Fruit fly (Drosophila melanogaster): Measurements from ENCODE around the gene CG32512.

Gene CG32512

DNA sequence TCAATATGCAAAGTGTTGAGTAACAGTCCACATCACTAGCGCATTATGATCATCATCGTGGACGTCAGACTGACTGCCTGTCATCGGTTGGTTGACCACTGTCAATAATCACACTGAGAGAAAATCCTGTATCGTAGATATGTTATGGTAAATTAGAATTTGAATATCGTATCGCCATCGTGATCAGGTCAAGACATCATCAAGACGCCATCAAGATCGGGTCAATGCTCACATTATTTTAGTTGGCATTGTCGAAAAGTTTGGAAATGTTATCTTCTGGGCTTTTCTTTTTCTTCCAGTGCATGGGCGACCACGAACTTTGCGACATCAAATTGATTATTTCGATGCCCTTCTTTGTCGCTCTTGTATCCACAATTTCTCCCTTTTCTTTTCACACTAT, 8.3 kb downstream of the CG32512 start (continued):
- TF ChIP-seq Dip3 (GFP tag; optimal IDR thresholded peaks at IDR 0.05) (peak; percentile 67), lmd (GFP tag; IDR thresholded peaks at IDR 0.05) (peak; percentile 80), CHES-1-like (GFP tag; optimal IDR thresholded peaks at IDR 0.05) (peak; percentile 89), fd3F (GFP tag; optimal IDR thresholded peaks at IDR 0.05) (peak; percentile 83), CG17802 (tag; optimal IDR thresholded peaks at IDR 0.05) (peak; percentile 77), CG3163 (GFP tag; optimal IDR thresholded peaks at IDR 0.05) (peak; percentile 75), Doc3 (GFP tag; IDR thresholded peaks at IDR 0.05; ENCODE audit: partially characterized antibody) (no peak), CG14965 (GFP tag; optimal IDR thresholded peaks at IDR 0.05; ENCODE audit: borderline replicate concordance) (peak; percentile 63), H15 (GFP tag; IDR thresholded peaks at IDR 0.05) (peak; percentile 80), NC2β (GFP tag; optimal IDR thresholded peaks at IDR 0.05) (peak; percentile 89), CG12104 (GFP tag; optimal IDR thresholded peaks at IDR 0.05) (peak; percentile 76), CG3847 (GFP tag; IDR thresholded peaks at IDR 0.05) (peak; percentile 77), Hey (tag; optimal IDR thresholded peaks at IDR 0.05) (peak; percentile 67), Ets97D (GFP tag; optimal IDR thresholded peaks at IDR 0.05) (peak; percentile 77), NFAT (GFP tag; IDR thresholded peaks at IDR 0.05) (0 out of 2 replicates have a peak, but pooled peaks have one; percentile 16), MTF-1 (GFP tag; optimal IDR thresholded peaks at IDR 0.05; ENCODE audit: borderline replicate concordance) (peak; percentile 86), az2 (GFP tag; optimal IDR thresholded peaks at IDR 0.05) (peak; percentile 91), CG9215 (GFP tag; IDR thresholded peaks at IDR 0.05) (peak; percentile 43; the same call in 1 of the 2 replicates), bab2 (GFP tag; optimal IDR thresholded peaks at IDR 0.05) (peak; percentile 93), ap (GFP tag; IDR thresholded peaks at IDR 0.05) (peak; percentile 79), Hsf (GFP tag; optimal IDR thresholded peaks at IDR 0.05) (peak; percentile 91), sr (GFP tag; IDR thresholded peaks at IDR 0.05) (no peak; the same call in 2 of the 3 replicates), CG13296 (GFP tag; optimal IDR thresholded peaks at IDR 0.05) (peak; percentile 79), CG18476 (GFP tag; optimal IDR thresholded peaks at IDR 0.05) (peak; percentile 80), Kr (GFP tag; optimal IDR thresholded peaks at IDR 0.05) (no peak), sisA (GFP tag; IDR thresholded peaks at IDR 0.05) (peak; percentile 87), toy (GFP tag; IDR thresholded peaks at IDR 0.05) (no peak), oc (tag; optimal IDR thresholded peaks at IDR 0.05) (peak; percentile 93), Nf-YA (GFP tag; IDR thresholded peaks at IDR 0.05) (peak; percentile 61), HLH4C (GFP tag; IDR thresholded peaks at IDR 0.05; ENCODE audit: partially characterized antibody) (no peak), CoRest (tag; optimal IDR thresholded peaks at IDR 0.05) (peak; percentile 93), CG3838 (GFP tag; optimal IDR thresholded peaks at IDR 0.05) (peak; percentile 30), chif (GFP tag; optimal IDR thresholded peaks at IDR 0.05) (peak; percentile 93 to 94), lab (GFP tag; optimal IDR thresholded peaks at IDR 0.05) (peak; percentile 85), Deaf1 (tag; optimal IDR thresholded peaks at IDR 0.05) (peak; percentile 58), CG3407 (GFP tag; optimal IDR thresholded peaks at IDR 0.05) (peak; percentile 80)

dm6 chrX:21058437-21058836, 8.9 kb downstream of the CG32512 start:
- TF ChIP-seq Sry-δ (GFP tag; optimal IDR thresholded peaks at IDR 0.05) (no peak), cg (GFP tag; optimal IDR thresholded peaks at IDR 0.05) (no peak), Mrtf (GFP tag; IDR thresholded peaks at IDR 0.05) (no peak), CTCF (GFP tag; optimal IDR thresholded peaks at IDR 0.05) (peak; percentile 84), sna (GFP tag; IDR thresholded peaks at IDR 0.05; ENCODE audit: partially characterized antibody) (no peak), CG17912 (GFP tag; optimal IDR thresholded peaks at IDR 0.05) (no peak), CG10274 (GFP tag; optimal IDR thresholded peaks at IDR 0.05) (no peak)

All from whole organism, embryonic.